Worm (Caenorhabditis elegans) whole organism, late embryonic: Measurements from ENCODE around the gene T21D12.7.

Experiments used
- C08G9.2 ChIP-seq: sonication (generic microtip); optimal IDR thresholded peaks from 2 replicates; lab custom pipeline; 2016; ENCODE audit warnings: mild to moderate bottlenecking, missing genetic modification characterization, moderate library complexity, missing compliant biosample characterization
- T23F11.4 ChIP-seq: fragments of 200-800 bp; sonication (Bioruptor generic); optimal IDR thresholded peaks from 2 replicates; lab custom pipeline; 2018; ENCODE audit warnings: mild to moderate bottlenecking, missing genetic modification characterization, missing compliant biosample characterization
- ceh-6 ChIP-seq: fragments of 200-800 bp; sonication (Bioruptor generic); optimal IDR thresholded peaks from 2 replicates; lab custom pipeline; 2018; ENCODE audit warnings: mild to moderate bottlenecking, missing genetic modification characterization, missing compliant biosample characterization
- lin-11 ChIP-seq: fragments of 200-800 bp; sonication (Bioruptor generic); optimal IDR thresholded peaks from 2 replicates; lab custom pipeline; 2018; ENCODE audit warnings: mild to moderate bottlenecking, missing genetic modification characterization, missing compliant biosample characterization
- nfya-1 ChIP-seq: sonication (generic microtip); optimal IDR thresholded peaks from 2 replicates; lab custom pipeline; 2017; ENCODE audit warnings: missing genetic modification characterization, mild to moderate bottlenecking, missing compliant biosample characterization, antibody characterized with exemption, moderate library complexity
- pha-2 ChIP-seq: sonication (generic microtip); optimal IDR thresholded peaks from 2 replicates; lab custom pipeline; 2017; ENCODE audit warnings: mild to moderate bottlenecking, missing genetic modification characterization, missing compliant biosample characterization
- pha-4 ChIP-seq: fragments of 150-350 bp; optimal IDR thresholded peaks from 2 replicates; lab custom pipeline; 2018; ENCODE audit warnings: missing biosample characterization, missing genetic modification reagents, missing genetic modification characterization
- rnt-1 ChIP-seq: sonication (generic microtip); optimal IDR thresholded peaks from 2 replicates; lab custom pipeline; 2016; ENCODE audit warnings: missing genetic modification characterization, missing compliant biosample characterization

DNA sequence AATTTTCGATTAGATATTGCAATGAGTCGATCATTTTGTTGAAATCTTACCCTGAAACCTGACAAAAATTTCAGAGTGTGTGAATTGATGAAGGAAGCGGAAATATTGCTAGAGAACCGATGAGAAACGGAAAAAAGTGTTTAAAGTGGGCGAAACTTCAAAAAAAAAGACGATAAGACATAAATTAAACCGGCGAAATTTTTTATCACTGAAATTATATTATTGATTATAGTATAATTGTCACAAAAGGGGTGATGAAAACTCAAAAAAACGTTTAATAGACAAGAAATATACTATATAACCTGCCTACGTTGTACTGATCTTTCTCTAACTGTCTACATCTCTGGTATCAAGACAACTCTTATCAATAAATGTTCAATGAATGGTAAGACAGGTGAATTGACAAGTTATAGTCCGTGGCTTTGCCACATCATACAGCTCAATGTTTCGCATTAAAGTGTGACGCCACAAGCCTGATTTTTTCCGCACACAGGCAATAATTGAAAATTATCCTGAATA is 45.9 kb upstream of the T21D12.7 start, which contains the start of gene pxmp-4:
- TF ChIP-seq pha-2 (tag; lab: Kevin White, UChicago) (no peak), rnt-1 (tag; lab: Kevin White, UChicago) (no peak), ceh-6 (no peak), C08G9.2 (tag; lab: Kevin White, UChicago) (no peak), T23F11.4 (GFP tag; lab: Kevin White, UChicago) (no peak), pha-4 (tag; lab: Kevin White, UChicago) (no peak), lin-11 (tag; lab: Kevin White, UChicago) (no peak), nfya-1 (no peak)
